Fruit fly (Drosophila melanogaster): ENCODE data around the gene loqs.

DNA sequence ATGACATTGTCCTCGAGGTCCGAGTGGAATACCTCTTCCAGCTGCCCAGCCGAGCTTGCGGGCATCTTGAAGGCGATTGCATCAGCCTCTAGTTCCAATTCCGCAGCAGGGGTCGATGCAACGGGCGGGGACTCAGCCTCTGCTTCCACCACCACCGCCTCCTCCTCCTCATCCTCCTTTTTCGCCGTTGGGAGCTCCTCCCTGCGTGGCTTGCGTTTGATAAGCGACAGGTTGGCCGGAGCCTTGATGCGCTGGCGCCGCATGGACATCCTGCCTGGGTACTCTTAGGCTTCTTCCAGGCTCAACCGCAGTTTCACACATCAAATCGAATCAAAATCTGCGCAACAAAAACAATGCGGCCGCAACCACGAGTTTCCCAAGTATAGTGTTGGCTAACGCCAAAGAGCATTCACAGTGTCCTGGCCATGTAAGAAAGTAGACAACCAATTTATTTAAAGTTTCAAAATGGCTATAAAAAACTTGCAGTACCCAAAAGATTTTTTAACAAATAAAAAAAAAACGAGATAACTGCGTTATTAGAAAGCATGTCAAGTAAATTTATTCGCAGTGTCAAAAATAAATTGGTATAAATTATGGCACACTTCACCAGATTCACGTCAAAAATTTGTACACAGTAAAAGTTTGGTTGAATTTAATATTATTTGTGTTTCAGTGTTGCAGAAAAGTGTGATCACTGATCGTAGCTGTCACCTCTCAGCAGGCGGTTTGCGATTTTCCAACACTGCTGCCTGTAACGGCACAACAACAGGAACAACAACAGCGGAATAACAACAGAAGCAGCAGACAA lies 8.8 kb upstream of the loqs start, which contains the start of the genes Bdp1 and CG6565:
- no peak for TF ChIP-seq EcR (GFP tag; optimal IDR thresholded peaks at IDR 0.05)
- TF ChIP-seq CG8478 (optimal IDR thresholded peaks at IDR 0.05): no peak
- TF ChIP-seq psq (optimal IDR thresholded peaks at IDR 0.05): no peak

Measured in whole organism.